Worm (Caenorhabditis elegans) whole organism, early embryonic: ENCODE data around the gene F42E11.3.

Source experiments
- B0310.2 ChIP-seq: sonication (generic microtip); optimal IDR thresholded peaks from 2 replicates; lab custom pipeline; 2016; ENCODE audit warnings: mild to moderate bottlenecking, missing genetic modification characterization, missing compliant biosample characterization
- F13C5.2 ChIP-seq: sonication (generic microtip); optimal IDR thresholded peaks from 2 replicates; lab custom pipeline; 2017; ENCODE audit warnings: mild to moderate bottlenecking, missing genetic modification characterization, inconsistent platforms, missing compliant biosample characterization
- aly-1 ChIP-seq: sonication (generic microtip); optimal IDR thresholded peaks from 2 replicates; lab custom pipeline; 2016; ENCODE audit warnings: missing genetic modification characterization, missing compliant biosample characterization
- ama-1 ChIP-seq: fragments of 150-350 bp; optimal IDR thresholded peaks from 2 replicates; lab custom pipeline; 2014
- ceh-13 ChIP-seq: fragments of 200-800 bp; sonication (Bioruptor generic); optimal IDR thresholded peaks from 2 replicates; lab custom pipeline; 2018; ENCODE audit warnings: mild to moderate bottlenecking, missing genetic modification characterization, missing compliant biosample characterization
- ceh-36 ChIP-seq: sonication (generic microtip); optimal IDR thresholded peaks from 2 replicates; lab custom pipeline; 2016; ENCODE audit warnings: missing genetic modification characterization, inconsistent platforms, missing compliant biosample characterization
- ets-7 ChIP-seq: sonication (generic microtip); optimal IDR thresholded peaks from 2 replicates; lab custom pipeline; 2016; ENCODE audit warnings: missing genotype, missing genetic modification characterization, missing compliant biosample characterization
- flt-1 ChIP-seq: fragments of 200-800 bp; sonication (Bioruptor generic); IDR thresholded peaks from 2 replicates; pipeline ENCODE4 v1.3.6; 2022; ENCODE audit warnings: missing genetic modification characterization, missing compliant biosample characterization
- hmbx-1 ChIP-seq: sonication (generic microtip); optimal IDR thresholded peaks from 2 replicates; lab custom pipeline; 2016; ENCODE audit warnings: mild to moderate bottlenecking, missing genetic modification characterization, missing compliant biosample characterization
- hmg-4 ChIP-seq: fragments of 200-800 bp; sonication (Bioruptor generic); optimal IDR thresholded peaks from 2 replicates; lab custom pipeline; 2018; ENCODE audit warnings: mild to moderate bottlenecking, missing genetic modification characterization, missing compliant biosample characterization
- hnd-1 ChIP-seq: sonication (generic microtip); optimal IDR thresholded peaks from 2 replicates; lab custom pipeline; 2016; ENCODE audit warnings: missing genetic modification characterization, missing compliant biosample characterization
- pes-1 ChIP-seq: fragments of 200-800 bp; sonication (Bioruptor generic); IDR thresholded peaks from 2 replicates; pipeline ENCODE4 v1.3.6; 2022; ENCODE audit warnings: missing genetic modification reagents, missing genetic modification characterization, missing compliant biosample characterization
- scrt-1 ChIP-seq: fragments of 200-800 bp; sonication (Bioruptor generic); IDR thresholded peaks from 2 replicates; pipeline ENCODE4 v1.3.6; 2022; ENCODE audit warnings: missing genetic modification characterization, missing compliant biosample characterization
- sea-1 ChIP-seq: fragments of 200-800 bp; sonication (Bioruptor generic); conservative IDR thresholded peaks from 2 replicates; pipeline ENCODE4 v1.3.6; 2022; ENCODE audit warnings: missing genetic modification characterization, missing compliant biosample characterization
- tbx-11 ChIP-seq: fragments of 200-800 bp; sonication (Bioruptor generic); IDR thresholded peaks from 2 replicates; pipeline ENCODE4 v1.3.6; 2022; ENCODE audit warnings: missing genetic modification characterization, missing compliant biosample characterization
- tbx-37 ChIP-seq: fragments of 200-800 bp; sonication (Bioruptor generic); conservative IDR thresholded peaks from 2 replicates; pipeline ENCODE4 v1.3.6; 2022; ENCODE audit warnings: missing genetic modification reagents, missing genetic modification characterization, missing compliant biosample characterization
- tra-4 ChIP-seq: sonication (generic microtip); optimal IDR thresholded peaks from 2 replicates; lab custom pipeline; 2017; ENCODE audit warnings: missing genetic modification characterization, missing compliant biosample characterization

Gene F42E11.3

DNA sequence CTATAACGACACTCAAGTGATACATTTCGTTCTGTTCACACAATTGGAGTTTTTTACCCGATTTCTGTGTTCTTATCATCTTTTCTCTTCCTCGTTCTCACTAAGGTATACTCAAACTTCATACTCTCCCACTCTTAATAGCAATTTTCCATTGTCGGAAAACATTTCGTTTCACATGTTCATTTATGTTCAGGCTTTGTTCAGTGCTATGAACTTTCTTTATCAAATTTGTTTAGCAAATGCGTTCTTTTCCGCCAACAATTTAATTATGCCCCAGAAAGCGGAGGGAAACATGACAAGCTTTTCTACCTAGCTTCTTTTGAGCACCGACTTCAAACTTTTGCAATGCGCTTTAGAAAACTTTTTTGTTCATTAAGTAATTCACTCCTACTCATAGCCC lies 29.9 kb downstream of the F42E11.3 start:
- TF ChIP-seq tbx-37 (no peak), B0310.2 (no peak), pes-1 (GFP tag; lab: Robert Waterston, UW) (no peak), hmbx-1 (tag; lab: Kevin White, UChicago) (no peak), sea-1 (GFP tag; lab: Robert Waterston, UW) (no peak), ceh-13 (GFP tag; lab: Kevin White, UChicago) (no peak), scrt-1 (GFP tag; lab: Robert Waterston, UW) (no peak), F13C5.2 (no peak), ama-1 (no peak), ets-7 (tag; lab: Kevin White, UChicago) (no peak), flt-1 (GFP tag; lab: Robert Waterston, UW) (no peak), hmg-4 (GFP tag; lab: Kevin White, UChicago) (no peak), hnd-1 (no peak), aly-1 (no peak), ceh-36 (tag; lab: Kevin White, UChicago) (no peak), tbx-11 (GFP tag; lab: Robert Waterston, UW) (no peak)

ce11 chrX:11344899-11345298 lies 30.5 kb downstream of the F42E11.3 start:
- TF ChIP-seq hmbx-1 (tag; lab: Kevin White, UChicago) = no peak
- no peak for TF ChIP-seq hmg-4 (GFP tag; lab: Kevin White, UChicago)
- no peak for TF ChIP-seq aly-1
- no peak for TF ChIP-seq B0310.2
- no peak for TF ChIP-seq tbx-37
- no peak for TF ChIP-seq pes-1 (GFP tag; lab: Robert Waterston, UW)
- TF ChIP-seq flt-1 (GFP tag; lab: Robert Waterston, UW) = no peak
- no peak for TF ChIP-seq scrt-1 (GFP tag; lab: Robert Waterston, UW)
- TF ChIP-seq tbx-11 (GFP tag; lab: Robert Waterston, UW) = no peak
- no peak for TF ChIP-seq F13C5.2
- TF ChIP-seq ceh-36 (tag; lab: Kevin White, UChicago) = no peak
- no peak for TF ChIP-seq ama-1
- no peak for TF ChIP-seq sea-1 (GFP tag; lab: Robert Waterston, UW)
- TF ChIP-seq hnd-1 = no peak
- no peak for TF ChIP-seq tra-4 (tag; lab: Kevin White, UChicago)
- no peak for TF ChIP-seq ets-7 (tag; lab: Kevin White, UChicago)
- no peak for TF ChIP-seq ceh-13 (GFP tag; lab: Kevin White, UChicago)

DNA sequence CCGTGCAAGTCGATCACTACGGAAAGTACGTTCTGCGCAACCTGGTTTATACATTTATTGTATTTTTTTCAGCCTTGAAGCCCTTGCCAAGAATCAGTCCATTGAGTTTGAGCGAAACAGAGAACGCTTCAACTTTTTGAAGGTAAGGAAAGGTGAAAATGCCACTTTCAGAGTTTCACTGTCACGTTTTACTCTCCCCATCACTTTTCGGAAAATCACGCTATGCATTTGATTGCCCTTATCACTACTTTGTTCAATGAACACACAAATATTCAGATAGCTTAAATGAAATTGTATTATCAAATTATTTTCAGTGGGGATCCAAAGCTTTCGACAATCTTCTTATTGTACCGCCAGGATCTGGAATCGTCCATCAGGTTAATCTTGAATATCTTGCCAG lies 34.9 kb downstream of the F42E11.3 start:
- TF ChIP-seq ama-1 = no peak
- TF ChIP-seq flt-1 (GFP tag; lab: Robert Waterston, UW) = no peak
- no peak for TF ChIP-seq ets-7 (tag; lab: Kevin White, UChicago)
- TF ChIP-seq hmg-4 (GFP tag; lab: Kevin White, UChicago) = no peak
- no peak for TF ChIP-seq scrt-1 (GFP tag; lab: Robert Waterston, UW)
- no peak for TF ChIP-seq F13C5.2
- no peak for TF ChIP-seq tbx-11 (GFP tag; lab: Robert Waterston, UW)
- TF ChIP-seq tra-4 (tag; lab: Kevin White, UChicago) = no peak
- no peak for TF ChIP-seq B0310.2
- TF ChIP-seq ceh-36 (tag; lab: Kevin White, UChicago) = no peak
- no peak for TF ChIP-seq hnd-1
- TF ChIP-seq aly-1 = no peak
- no peak for TF ChIP-seq ceh-13 (GFP tag; lab: Kevin White, UChicago)
- TF ChIP-seq hmbx-1 (tag; lab: Kevin White, UChicago) = no peak
- no peak for TF ChIP-seq sea-1 (GFP tag; lab: Robert Waterston, UW)

- TF ChIP-seq ceh-13 (GFP tag; lab: Kevin White, UChicago) (no peak), tbx-37 (0 out of 2 replicates have a peak, but pooled peaks have one; percentile 12), aly-1 (peak; percentile 60), flt-1 (GFP tag; lab: Robert Waterston, UW) (no peak), ceh-36 (tag; lab: Kevin White, UChicago) (no peak), tra-4 (tag; lab: Kevin White, UChicago) (no peak), hmbx-1 (tag; lab: Kevin White, UChicago) (no peak), hmg-4 (GFP tag; lab: Kevin White, UChicago) (peak; percentile 33), hnd-1 (no peak)
Measured at ce11 chrX:11339375-11339924, 36.0 kb downstream of the F42E11.3 start, which contains the start of gene aco-1. Gene aco-1, plus strand, starts transcription at chrX:11339874.

DNA sequence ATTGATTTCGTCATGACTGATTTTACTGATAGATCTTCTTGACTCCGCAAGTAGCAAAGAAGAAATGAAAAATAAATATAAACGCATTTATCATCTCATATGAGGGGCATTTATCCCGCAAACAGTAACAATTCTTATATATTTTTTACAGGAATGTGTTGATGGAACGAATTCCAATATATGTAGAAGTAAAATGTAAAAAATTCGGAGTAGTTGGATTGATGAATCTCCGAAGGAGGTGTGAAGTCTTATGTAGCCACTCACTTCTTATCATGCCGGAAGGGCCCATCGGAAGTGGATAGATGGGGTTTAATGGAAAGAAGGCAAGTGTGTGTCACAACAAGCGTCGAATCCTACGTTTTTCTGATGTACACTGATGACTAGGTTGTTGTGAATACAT lies 37.6 kb downstream of the F42E11.3 start, which contains the start of gene gcy-9:
gcy-9 (minus strand) TSS at position 101 of the 400 bp plus-strand sequence.
- TF ChIP-seq ama-1 (no peak), pes-1 (GFP tag; lab: Robert Waterston, UW) (no peak), ceh-13 (GFP tag; lab: Kevin White, UChicago) (no peak), hnd-1 (no peak), ceh-36 (tag; lab: Kevin White, UChicago) (no peak), flt-1 (GFP tag; lab: Robert Waterston, UW) (no peak), B0310.2 (no peak), aly-1 (no peak), tra-4 (tag; lab: Kevin White, UChicago) (no peak), F13C5.2 (no peak), tbx-37 (no peak), sea-1 (GFP tag; lab: Robert Waterston, UW) (no peak), tbx-11 (GFP tag; lab: Robert Waterston, UW) (no peak), hmg-4 (GFP tag; lab: Kevin White, UChicago) (no peak), scrt-1 (GFP tag; lab: Robert Waterston, UW) (no peak)

DNA sequence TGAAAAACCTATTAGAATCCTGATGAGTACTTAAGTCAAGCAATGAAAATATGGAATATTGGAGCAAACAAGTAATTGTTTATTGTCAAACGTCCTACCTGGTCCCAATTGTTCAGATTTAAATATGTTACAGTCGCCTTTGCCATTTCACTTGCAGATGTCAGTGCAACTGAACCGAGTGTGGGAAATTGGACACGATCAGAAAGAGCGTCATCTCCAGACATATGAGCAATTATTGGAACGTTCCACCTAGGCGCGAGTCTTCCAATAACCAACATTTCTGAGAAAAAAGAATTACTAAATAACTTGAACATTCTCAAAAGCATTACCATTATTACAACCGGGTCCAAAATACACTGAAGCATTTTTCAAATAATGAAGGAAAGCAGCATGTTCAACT lies 38.3 kb downstream of the F42E11.3 start:
- TF ChIP-seq tbx-37 (no peak), ceh-36 (tag; lab: Kevin White, UChicago) (no peak), F13C5.2 (no peak), aly-1 (no peak), ama-1 (no peak), hmg-4 (GFP tag; lab: Kevin White, UChicago) (no peak), pes-1 (GFP tag; lab: Robert Waterston, UW) (no peak), sea-1 (GFP tag; lab: Robert Waterston, UW) (no peak), ets-7 (tag; lab: Kevin White, UChicago) (no peak), ceh-13 (GFP tag; lab: Kevin White, UChicago) (no peak)

DNA sequence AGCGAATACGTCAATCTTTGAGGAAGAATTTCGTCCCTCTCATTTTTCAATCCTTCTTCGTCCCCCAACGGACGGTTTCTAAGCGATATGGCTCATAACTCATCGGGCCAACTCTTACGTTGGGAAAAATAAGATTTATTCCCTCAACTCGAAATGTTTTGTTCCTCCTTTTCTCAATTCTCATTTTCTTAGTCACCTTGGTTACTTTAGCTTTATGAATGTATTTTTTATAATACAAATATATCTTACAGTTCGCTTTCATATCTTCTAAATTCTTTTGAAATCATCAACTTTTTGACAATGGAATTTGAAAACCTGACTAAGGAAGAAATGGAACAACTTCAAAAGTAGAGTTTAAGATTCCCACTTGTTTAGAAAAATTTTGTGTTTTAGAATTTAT lies 46.0 kb downstream of the F42E11.3 start, which contains the start of gene npr-9:
npr-9 (plus strand) TSS at position 301 of the 400 bp plus-strand sequence.
- no peak for TF ChIP-seq scrt-1 (GFP tag; lab: Robert Waterston, UW)
- no peak for TF ChIP-seq ceh-13 (GFP tag; lab: Kevin White, UChicago)
- TF ChIP-seq tbx-37 = no peak
- no peak for TF ChIP-seq pes-1 (GFP tag; lab: Robert Waterston, UW)
- TF ChIP-seq flt-1 (GFP tag; lab: Robert Waterston, UW) = no peak
- TF ChIP-seq aly-1 = no peak
- TF ChIP-seq B0310.2 = no peak
- no peak for TF ChIP-seq sea-1 (GFP tag; lab: Robert Waterston, UW)
- no peak for TF ChIP-seq ceh-36 (tag; lab: Kevin White, UChicago)
- TF ChIP-seq ets-7 (tag; lab: Kevin White, UChicago) = no peak
- TF ChIP-seq F13C5.2 = no peak
- TF ChIP-seq tbx-11 (GFP tag; lab: Robert Waterston, UW) = no peak
- no peak for TF ChIP-seq hnd-1
